Fruit fly (Drosophila melanogaster): ENCODE data around the gene CG6142.

Gene CG6142

DNA sequence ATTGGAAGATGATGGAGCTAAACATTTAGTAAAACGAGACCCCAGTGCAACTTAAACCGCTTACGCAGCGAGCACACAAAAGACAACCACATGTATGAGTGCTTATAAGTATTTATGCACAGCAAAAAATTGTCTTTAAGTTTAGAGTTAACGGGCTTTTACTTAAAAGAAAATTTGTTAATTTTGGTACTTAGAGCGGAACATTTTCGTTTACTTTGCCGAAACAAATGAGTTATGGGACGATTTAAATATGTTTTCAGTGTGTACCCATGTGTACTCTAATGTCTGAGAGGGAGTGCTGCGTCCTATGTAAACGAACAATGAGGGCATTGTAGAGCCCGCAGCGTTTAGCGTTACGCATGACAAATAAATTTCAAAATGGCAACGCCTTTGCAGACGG, 11.2 kb upstream of the CG6142 start:
- TF ChIP-seq CG17801 (GFP tag; optimal IDR thresholded peaks at IDR 0.05; ENCODE audit: partially characterized antibody) = no peak

DNA sequence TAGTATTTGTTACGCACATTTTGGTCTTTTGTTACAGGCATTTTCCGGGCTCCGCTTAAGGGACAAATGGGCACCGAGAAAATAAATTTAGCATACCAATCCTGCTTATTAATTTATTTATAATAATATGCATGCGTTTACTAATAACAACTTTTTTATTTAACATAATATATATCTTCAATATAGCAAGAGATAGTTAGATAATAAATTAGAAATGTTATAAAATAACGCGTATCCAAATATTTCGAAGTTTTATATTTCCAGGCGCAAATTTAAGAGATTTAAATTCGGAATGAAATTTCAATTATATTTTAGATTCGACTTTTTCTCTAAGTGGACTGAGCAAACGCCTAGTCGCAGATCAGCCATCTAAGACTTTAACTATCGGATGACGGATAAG, 10.1 kb upstream of the CG6142 start:
- no peak for TF ChIP-seq CG17801 (GFP tag; optimal IDR thresholded peaks at IDR 0.05; ENCODE audit: partially characterized antibody)

DNA sequence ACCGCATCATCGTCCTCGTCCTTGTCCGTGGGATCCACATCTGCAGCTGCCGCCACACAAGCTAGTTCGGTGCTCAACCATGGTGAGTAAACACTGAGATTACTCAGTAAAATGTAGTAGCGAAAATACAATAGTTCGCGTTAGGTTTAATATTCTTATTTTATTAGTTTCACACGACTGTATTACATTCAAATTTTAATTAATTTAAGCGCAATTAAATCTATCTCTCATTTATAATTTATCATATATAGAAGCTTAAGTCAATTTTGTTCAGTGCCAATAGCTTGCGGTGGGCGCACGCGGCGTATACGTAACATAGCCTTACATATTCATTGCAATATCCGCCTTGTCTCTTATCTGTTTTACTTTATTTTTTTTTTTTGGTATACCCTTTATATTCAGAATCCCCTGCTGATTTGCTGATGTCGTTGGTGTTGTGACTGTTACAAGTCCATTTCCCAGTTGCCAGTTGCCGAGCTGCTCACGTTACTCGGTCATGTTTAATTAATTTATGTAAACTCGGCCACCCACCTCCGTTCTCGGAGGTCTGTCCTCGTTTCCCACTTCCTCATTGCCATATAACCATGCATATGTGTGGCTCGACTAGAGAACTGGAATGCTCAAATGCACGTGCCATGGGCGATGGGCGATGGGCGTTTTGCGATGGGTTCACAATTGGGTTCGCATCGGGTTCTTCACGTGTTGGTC, 8.2 kb upstream of the CG6142 start:
- no peak for TF ChIP-seq CG17801 (GFP tag; optimal IDR thresholded peaks at IDR 0.05; ENCODE audit: partially characterized antibody)

DNA sequence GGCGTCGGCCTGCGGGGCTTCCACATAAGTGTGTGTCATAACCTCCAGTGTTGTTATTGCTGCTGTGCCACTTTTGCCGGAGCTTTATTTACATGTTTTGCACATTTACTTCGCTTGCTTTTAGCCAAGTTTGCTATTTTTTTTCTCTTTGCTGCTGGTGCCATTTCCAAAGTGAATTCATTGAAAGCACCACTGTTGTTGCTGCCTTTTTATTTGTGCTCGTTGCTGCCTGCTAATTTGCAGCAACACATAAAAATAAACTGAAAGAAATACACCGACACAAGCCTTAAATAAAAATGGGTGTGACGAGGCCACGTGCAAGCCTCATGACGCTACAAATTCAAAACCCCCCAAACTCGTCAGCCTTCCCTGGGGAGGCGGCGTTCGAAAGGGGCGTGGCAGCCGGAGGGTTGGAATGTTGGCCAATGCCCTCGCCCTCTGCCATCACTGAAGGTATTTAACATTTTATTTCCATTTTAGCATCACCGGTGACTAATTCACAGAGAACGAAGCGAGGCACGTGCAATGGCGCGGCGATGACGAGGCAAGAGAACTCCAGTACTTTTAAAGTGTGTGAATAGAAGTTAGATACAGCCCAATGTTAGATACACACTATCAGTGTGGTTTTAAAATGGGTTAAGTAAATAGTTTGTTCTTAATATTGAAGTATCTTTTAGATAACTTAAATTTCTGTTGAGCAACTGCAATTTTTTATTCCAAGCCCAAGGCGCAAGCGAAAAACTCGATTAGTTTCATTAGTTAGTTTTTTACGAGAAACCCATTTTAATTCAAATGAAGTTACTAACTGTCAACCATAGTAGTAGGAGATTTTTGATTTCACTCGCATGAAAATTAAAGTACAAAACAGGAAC, 6.9 kb upstream of the CG6142 start, which contains the start of gene CG14556:
Gene CG14556, plus strand, starts transcription at position 822 of the 872 bp plus-strand sequence.
- peak; percentile 34 for TF ChIP-seq CG17801 (GFP tag; optimal IDR thresholded peaks at IDR 0.05; ENCODE audit: partially characterized antibody)

DNA sequence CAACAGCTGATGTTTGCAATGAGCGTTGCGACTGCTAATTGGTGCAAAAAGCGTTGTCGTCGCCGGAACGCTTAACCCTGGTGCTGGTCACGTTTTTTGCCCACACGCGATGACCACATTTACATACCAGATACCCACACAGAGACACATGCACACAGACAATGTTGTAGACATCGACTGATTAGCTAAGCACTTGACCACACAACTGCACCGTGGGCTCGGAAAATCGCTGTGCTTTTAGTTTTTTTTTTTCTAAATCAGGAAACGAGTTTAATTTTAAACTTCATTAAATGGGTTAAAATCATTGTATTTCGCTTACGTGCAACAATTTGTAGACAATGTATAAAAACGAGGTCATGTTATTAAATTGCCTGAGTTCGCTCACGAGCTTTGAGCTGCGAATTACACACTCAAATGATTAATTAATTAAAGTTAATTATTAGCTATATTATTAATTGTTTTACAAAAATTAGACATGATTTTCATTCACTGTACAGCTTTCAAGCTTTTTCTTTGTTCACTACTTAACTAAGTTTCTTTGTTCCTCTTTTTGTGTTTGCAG, 4.4 kb upstream of the CG6142 start:
- no peak for TF ChIP-seq CG17801 (GFP tag; optimal IDR thresholded peaks at IDR 0.05; ENCODE audit: partially characterized antibody)

DNA sequence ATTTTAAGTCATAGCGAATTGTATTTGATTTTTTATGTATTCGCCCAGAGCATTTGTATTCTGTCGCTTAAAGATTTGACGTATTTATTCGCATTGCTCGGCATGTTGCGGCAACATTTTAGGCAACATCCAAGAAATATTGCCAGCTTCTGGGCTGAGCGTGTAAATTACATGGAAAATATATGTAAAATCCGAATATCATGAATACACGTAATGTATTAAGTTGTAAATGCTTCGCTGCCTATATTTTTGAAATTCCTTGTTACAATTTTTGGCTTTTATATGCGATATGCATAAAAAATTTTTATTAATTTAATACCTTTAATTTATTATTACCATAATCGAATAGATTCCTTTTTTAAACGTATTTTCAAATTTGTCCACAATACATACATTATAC, 3.3 kb upstream of the CG6142 start:
- TF ChIP-seq CG17801 (GFP tag; optimal IDR thresholded peaks at IDR 0.05; ENCODE audit: partially characterized antibody) = no peak

DNA sequence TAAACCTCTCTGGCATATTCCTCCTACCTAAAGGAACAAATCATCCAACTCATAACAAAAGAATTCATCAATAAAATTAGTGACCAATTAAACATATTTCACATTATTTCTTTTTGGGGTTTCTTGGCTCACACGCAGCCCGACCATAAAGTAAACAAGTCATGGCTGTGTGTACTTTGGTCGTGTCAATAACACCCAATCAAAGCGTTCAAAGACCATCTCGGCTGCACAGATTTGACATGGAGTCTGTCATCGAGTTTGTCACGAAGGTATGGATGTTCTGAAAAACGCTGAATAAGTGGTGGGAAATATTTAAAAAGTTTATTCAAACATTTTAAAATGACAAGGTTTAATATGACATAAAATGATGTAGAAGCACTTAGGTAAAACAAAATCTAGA, 2.4 kb upstream of the CG6142 start:
- TF ChIP-seq CG17801 (GFP tag; optimal IDR thresholded peaks at IDR 0.05; ENCODE audit: partially characterized antibody) = no peak

DNA sequence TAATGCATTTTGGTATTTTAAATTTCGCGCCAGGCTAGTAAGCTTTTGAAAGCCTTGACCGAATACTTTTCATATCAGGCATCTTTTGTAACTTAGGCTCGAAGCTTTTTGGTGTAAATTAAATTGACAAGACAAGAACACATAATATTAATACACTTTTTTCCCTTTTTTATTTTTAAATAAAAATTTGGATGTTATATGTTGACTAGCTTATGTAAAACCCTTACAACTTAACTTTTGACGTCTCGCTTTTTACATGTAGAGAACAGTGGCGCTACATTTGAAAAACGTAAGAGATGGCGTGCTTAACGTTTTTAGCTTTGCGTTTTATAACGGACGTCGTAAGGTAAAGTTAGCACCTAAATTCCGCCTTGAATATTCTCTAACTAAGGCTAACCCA, 4.2 kb downstream of the CG6142 start:
- TF ChIP-seq CG17801 (GFP tag; optimal IDR thresholded peaks at IDR 0.05; ENCODE audit: partially characterized antibody) = no peak

DNA sequence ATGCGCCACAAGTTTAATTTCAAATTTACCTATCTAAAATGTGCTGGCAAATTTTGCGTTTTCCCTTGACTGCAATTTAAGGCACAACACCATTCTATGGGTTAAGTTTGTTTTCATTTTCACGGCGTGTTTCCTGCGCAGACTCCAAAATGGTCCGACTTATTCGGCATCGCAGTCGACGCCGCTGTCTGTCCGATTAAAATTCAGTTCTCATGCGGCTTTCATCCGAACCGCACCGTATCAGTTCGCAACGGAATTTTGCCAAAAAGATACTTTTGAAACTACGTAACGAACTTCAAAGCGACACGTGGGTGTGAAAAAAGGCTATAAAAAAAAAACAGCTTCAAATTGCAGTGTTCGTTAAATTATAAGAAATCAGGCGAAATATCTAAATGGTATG, 37.7 kb downstream of the CG6142 start, which contains the start of gene CG31323:
Gene CG31323, plus strand, starts transcription at position 204 of the 400 bp plus-strand sequence.
- TF ChIP-seq CG17801 (GFP tag; optimal IDR thresholded peaks at IDR 0.05; ENCODE audit: partially characterized antibody) = no peak

DNA sequence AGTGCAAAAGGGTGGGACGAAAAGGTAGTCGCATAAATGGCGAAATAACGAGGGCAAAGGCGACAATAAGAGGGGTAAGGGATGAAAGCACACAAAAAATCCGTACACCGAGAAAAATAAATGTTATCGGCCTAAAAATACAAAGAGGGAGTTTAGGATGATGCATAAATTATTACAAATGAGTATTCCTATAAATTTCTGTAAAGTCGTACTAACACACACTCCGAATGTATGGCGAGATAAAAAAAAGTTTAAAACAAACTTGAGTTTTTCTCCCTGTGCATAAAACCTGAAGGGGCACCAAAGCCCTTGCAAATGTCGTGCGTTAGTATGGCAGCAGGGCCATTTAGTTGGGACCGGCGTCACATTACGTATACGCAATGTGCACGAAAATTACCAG, 39.1 kb downstream of the CG6142 start:
- no peak for TF ChIP-seq CG17801 (GFP tag; optimal IDR thresholded peaks at IDR 0.05; ENCODE audit: partially characterized antibody)

DNA sequence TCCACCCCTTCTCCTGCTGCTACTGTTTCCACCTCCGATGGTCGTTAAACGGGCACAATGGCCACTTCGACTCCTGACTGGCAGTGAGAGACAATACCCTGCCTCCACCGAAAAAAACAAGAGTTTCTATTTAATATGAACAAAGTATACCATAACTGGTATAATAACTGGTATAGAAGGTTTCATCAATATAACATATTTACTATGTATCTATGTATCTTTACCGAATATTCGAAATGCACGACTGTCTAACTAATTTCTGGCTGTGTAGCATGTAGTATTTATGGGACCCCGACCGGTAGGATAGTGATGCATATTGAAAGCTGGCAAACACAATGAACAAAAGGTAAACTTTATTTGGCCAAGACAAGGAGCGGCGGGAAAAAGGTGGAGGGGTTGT, 49.0 kb downstream of the CG6142 start:
- no peak for TF ChIP-seq CG17801 (GFP tag; optimal IDR thresholded peaks at IDR 0.05; ENCODE audit: partially characterized antibody)

DNA sequence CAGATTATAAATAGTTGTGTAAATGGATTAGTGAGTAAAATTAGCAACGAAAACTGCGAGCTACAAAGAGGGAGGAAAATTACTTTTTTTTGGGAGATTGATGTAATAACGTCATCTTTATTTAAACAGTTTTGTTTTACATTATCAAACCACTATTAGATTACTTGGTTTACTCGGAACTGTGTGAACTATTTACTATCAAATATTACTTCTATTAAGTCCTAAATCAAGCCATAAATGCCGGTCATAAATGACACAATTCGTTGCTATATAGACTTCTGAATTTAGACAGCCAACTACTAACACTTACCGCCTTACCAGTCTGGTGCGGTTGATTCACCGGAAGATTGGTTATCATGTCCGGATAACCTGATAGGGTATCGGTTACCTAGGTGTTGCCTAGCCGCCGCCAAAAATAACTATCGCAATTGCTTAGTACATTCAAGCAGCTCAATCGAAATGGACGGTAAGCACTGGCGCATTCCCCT, 52.3 kb downstream of the CG6142 start, which contains the start of gene CG31086:
Gene CG31086, plus strand, starts transcription at position 51 of the 488 bp plus-strand sequence.
- TF ChIP-seq CG17801 (GFP tag; optimal IDR thresholded peaks at IDR 0.05; ENCODE audit: partially characterized antibody) = no peak
